Fruit fly (Drosophila melanogaster): ENCODE results near the gene alpha-Est3.

dm6 chr3R:7538435-7538834 is 3.0 kb downstream of the alpha-Est3 start, which contains the start of gene alpha-Est4:
- TF ChIP-seq woc (GFP tag; optimal IDR thresholded peaks at IDR 0.05): no peak
- no peak for TF ChIP-seq psq (GFP tag; optimal IDR thresholded peaks at IDR 0.05)
- no peak for TF ChIP-seq pan (optimal IDR thresholded peaks at IDR 0.05)
- no peak for TF ChIP-seq h (GFP tag; optimal IDR thresholded peaks at IDR 0.05)
- no peak for TF ChIP-seq CrebA (GFP tag; optimal IDR thresholded peaks at IDR 0.05; ENCODE audit: borderline replicate concordance)
- TF ChIP-seq lola (GFP tag; optimal IDR thresholded peaks at IDR 0.05): no peak
- TF ChIP-seq jim (GFP tag; optimal IDR thresholded peaks at IDR 0.05): no peak
- TF ChIP-seq Dfd (GFP tag; optimal IDR thresholded peaks at IDR 0.05): no peak
- TF ChIP-seq Rel (GFP tag; optimal IDR thresholded peaks at IDR 0.05): no peak
- no peak for TF ChIP-seq Rel (tag; optimal IDR thresholded peaks at IDR 0.05)
